Worm (Caenorhabditis elegans): ENCODE data around the gene K10B3.5.

DNA sequence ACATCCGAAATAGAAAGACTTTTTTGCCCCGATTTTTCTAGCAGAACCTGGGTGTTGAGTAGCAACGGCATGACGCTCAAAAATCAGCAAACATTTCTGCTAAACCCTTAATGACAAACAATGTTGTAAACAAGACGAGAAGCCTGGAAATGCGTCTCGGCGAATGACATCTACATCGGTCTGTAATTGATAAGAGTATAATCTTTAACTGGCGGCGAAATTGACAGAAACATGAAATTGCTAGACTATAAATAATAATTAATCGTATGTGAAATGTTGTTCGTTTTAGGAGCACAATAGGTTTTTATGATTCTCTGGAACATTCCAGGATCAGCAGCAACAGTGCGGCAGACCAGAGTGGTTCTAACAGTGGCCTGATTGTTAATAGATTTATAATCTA, 35.4 kb upstream of the K10B3.5 start:
- TF ChIP-seq ama-1 (optimal IDR thresholded peaks at IDR 0.05) (no peak), tbx-37 (GFP tag; conservative IDR thresholded peaks at IDR 0.05) (no peak), hnd-1 (tag; optimal IDR thresholded peaks at IDR 0.05) (no peak), scrt-1 (GFP tag; IDR thresholded peaks at IDR 0.05) (no peak)

All from whole organism, early embryonic.